Worm (Caenorhabditis elegans) whole organism, young adult: ENCODE data around the gene clc-20.

Source experiments
- B0035.1 ChIP-seq: sonication (generic microtip); optimal IDR thresholded peaks from 2 replicates; lab custom pipeline; 2016; ENCODE audit warnings: missing genetic modification characterization, mild to moderate bottlenecking, missing compliant biosample characterization, missing genotype, missing genetic modification reagents
- F22D6.2 ChIP-seq: sonication (generic microtip); optimal IDR thresholded peaks from 2 replicates; lab custom pipeline; 2016; ENCODE audit warnings: mild to moderate bottlenecking, missing genetic modification characterization, missing compliant biosample characterization
- F39B2.1 ChIP-seq: fragments of 200-800 bp; sonication (Bioruptor generic); IDR thresholded peaks from 2 replicates; pipeline ENCODE4 v1.3.6; 2022; ENCODE audit warnings: missing genetic modification reagents, missing genetic modification characterization, missing compliant biosample characterization
- atf-7 ChIP-seq: sonication (generic microtip); optimal IDR thresholded peaks from 2 replicates; lab custom pipeline; 2017; ENCODE audit warnings: mild to moderate bottlenecking, missing genetic modification characterization, missing compliant biosample characterization
- cebp-1 ChIP-seq, 2 experiments: fragments of 200-800 bp in 1 of 2; sonication (Bioruptor generic) in 1 of 2; sonication (generic microtip) in 1 of 2; IDR thresholded peaks in 1 of 2; optimal IDR thresholded peaks in 1 of 2; 2 replicates each; pipeline versions ENCODE4 v1.3.6 to Lab custom; 2017 to 2022; ENCODE audit warnings: missing compliant biosample characterization in 2 of 2, missing genetic modification characterization in 2 of 2, mild to moderate bottlenecking in 1 of 2, missing genetic modification reagents in 1 of 2, moderate library complexity in 1 of 2
- cebp-2 ChIP-seq: fragments of 200-800 bp; sonication (Bioruptor generic); IDR thresholded peaks from 2 replicates; pipeline ENCODE4 v1.3.6; 2022; ENCODE audit warnings: missing genetic modification characterization, missing compliant biosample characterization
- egl-18 ChIP-seq: fragments of 200-800 bp; sonication (Bioruptor generic); IDR thresholded peaks from 2 replicates; pipeline ENCODE4 v1.3.6; 2022; ENCODE audit warnings: missing genetic modification reagents, missing genetic modification characterization, missing compliant biosample characterization
- gei-17 ChIP-seq: fragments of 200-800 bp; sonication (Bioruptor generic); optimal IDR thresholded peaks from 2 replicates; lab custom pipeline; 2018; ENCODE audit warnings: mild to moderate bottlenecking, missing genetic modification characterization, missing compliant biosample characterization
- hlh-12 ChIP-seq: sonication (generic microtip); optimal IDR thresholded peaks from 2 replicates; lab custom pipeline; 2016; ENCODE audit warnings: missing genetic modification characterization, missing compliant biosample characterization
- lsl-1 ChIP-seq: fragments of 200-800 bp; sonication (Bioruptor generic); optimal IDR thresholded peaks from 2 replicates; lab custom pipeline; 2018; ENCODE audit warnings: mild to moderate bottlenecking, missing genetic modification characterization, moderate library complexity, missing compliant biosample characterization
- nfyb-1 ChIP-seq: fragments of 200-800 bp; sonication (Bioruptor generic); IDR thresholded peaks from 2 replicates; pipeline ENCODE4 v1.3.6; 2022; ENCODE audit warnings: missing genetic modification reagents, missing genetic modification characterization, missing compliant biosample characterization
- nhr-90 ChIP-seq: sonication (generic microtip); optimal IDR thresholded peaks from 2 replicates; lab custom pipeline; 2016; ENCODE audit warnings: missing genotype, mild to moderate bottlenecking, missing genetic modification characterization, missing compliant biosample characterization
- sptf-2 ChIP-seq: fragments of 200-800 bp; sonication (Bioruptor generic); optimal IDR thresholded peaks from 2 replicates; lab custom pipeline; 2018; ENCODE audit warnings: mild to moderate bottlenecking, missing genetic modification characterization, missing compliant biosample characterization
- tlf-1 ChIP-seq: fragments of 200-800 bp; sonication (Bioruptor generic); optimal IDR thresholded peaks from 2 replicates; lab custom pipeline; 2018; ENCODE audit warnings: mild to moderate bottlenecking, missing genetic modification characterization, missing compliant biosample characterization

DNA sequence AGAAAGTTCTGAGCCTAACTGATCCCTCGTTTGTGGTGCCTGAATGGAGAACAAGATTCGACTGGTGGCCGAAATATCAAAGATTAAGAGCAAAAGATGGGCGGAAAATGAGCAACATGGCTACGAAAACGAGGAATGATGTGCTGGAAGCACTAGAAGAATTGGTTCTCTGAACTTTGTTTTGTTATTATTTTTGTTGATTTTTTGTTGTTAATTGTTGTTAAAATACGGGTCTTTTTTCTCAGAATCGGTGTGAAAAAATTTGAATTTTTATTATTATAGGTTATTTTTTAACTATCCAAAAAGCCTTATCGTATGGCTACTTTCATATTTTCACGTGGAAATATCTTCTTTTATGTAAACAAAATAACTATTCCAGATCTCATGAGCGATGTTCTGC, 16.1 kb upstream of the clc-20 start, which contains the start of gene K02F3.12:
- TF ChIP-seq nfyb-1 (GFP tag; lab: Robert Waterston, UW), result no peak
- TF ChIP-seq nhr-90 (tag; lab: Kevin White, UChicago), result no peak
- TF ChIP-seq B0035.1 (tag; lab: Kevin White, UChicago), result no peak
- no peak for TF ChIP-seq tlf-1 (GFP tag; lab: Kevin White, UChicago)
- no peak for TF ChIP-seq F22D6.2 (tag; lab: Kevin White, UChicago)
- TF ChIP-seq F39B2.1 (GFP tag; lab: Robert Waterston, UW), result no peak
- no peak for TF ChIP-seq gei-17 (GFP tag; lab: Kevin White, UChicago)
- no peak for TF ChIP-seq hlh-12
- TF ChIP-seq lsl-1, result no peak
- TF ChIP-seq atf-7 (tag; lab: Kevin White, UChicago), result no peak
- no peak for TF ChIP-seq cebp-2 (GFP tag; lab: Robert Waterston, UW)
- no peak for TF ChIP-seq cebp-1 (GFP tag; IDR thresholded peaks at IDR 0.05; lab: Robert Waterston, UW)
- TF ChIP-seq cebp-1 (tag; optimal IDR thresholded peaks at IDR 0.05; lab: Kevin White, UChicago), result no peak
- no peak for TF ChIP-seq sptf-2
- no peak for TF ChIP-seq egl-18 (GFP tag; lab: Robert Waterston, UW)
